Fruit fly (Drosophila melanogaster): ENCODE measurements around the gene Tet.

Gene Tet

DNA sequence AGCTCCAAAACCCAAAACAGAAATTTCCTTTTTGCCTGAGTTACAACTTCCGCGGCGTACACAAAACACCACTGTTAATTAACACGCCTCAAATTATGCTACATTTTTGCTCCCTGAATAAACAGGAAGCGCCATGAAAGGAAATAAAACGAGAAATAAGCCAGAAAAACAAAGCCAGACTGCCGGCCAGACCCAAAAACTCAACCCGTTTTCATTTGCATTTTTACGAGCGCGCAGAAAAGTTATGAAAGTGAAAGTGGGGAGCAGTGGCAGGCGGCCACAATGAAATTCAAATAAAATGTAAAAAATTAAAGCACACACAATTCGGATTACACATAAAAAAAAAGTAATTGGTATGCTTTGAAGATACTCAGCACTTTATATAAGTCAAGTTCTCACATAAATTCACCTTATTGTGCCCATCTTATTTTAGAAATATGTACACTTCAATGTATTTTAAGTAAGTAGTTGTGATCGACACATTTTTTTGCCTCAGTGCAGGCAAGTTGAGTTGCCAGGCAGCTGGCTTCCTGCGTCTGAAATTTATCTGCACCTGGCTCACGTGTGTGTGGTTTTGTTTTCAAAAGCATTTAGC lies 83.5 kb downstream of the Tet start:
- no peak for TF ChIP-seq CG14711 (tag; optimal IDR thresholded peaks at IDR 0.05)

DNA sequence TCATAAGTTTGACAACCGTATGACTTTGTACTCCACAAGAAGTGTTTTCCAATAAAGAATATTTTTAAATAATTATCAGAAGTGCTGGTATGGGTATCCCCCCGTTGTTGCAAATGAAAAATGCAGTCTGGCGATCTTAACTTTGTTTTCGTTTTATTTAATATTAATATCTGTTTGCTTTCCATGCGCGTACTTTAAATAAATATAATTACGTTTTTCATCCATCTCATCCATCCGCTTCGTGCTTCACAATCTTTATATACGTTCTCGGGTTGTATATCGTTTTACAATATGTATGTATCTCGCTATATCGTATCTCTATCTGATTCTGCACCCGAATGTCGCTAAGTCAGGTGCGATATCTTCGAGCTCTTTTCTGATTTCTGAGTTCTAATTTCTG lies 93.0 kb downstream of the Tet start:
- TF ChIP-seq kay (GFP tag; ENCODE audit: borderline replicate concordance) (peak; percentile 93), CG7045 (GFP tag; optimal IDR thresholded peaks at IDR 0.05) (no peak), CG12768 (GFP tag; optimal IDR thresholded peaks at IDR 0.05) (no peak), tj (GFP tag; optimal IDR thresholded peaks at IDR 0.05) (no peak)

DNA sequence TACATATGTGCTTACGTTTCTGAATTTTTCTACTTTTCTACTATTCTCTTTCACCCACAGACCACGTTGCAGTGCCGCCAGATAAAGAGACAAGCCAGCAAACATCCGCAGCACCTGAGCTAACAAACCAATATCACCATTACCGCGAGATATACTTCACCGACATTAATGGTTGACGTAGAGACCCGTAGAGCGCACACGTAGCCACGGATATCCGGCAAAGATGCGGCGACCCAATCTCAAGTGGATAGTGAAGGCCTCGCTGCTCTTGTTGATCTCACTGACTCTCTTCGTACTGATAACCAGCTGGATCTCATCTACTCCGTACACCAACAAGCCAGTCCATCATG lies 96.3 kb downstream of the Tet start:
- TF ChIP-seq kay (GFP tag; ENCODE audit: borderline replicate concordance) (no peak), cic (GFP tag; optimal IDR thresholded peaks at IDR 0.05) (peak; percentile 29)

DNA sequence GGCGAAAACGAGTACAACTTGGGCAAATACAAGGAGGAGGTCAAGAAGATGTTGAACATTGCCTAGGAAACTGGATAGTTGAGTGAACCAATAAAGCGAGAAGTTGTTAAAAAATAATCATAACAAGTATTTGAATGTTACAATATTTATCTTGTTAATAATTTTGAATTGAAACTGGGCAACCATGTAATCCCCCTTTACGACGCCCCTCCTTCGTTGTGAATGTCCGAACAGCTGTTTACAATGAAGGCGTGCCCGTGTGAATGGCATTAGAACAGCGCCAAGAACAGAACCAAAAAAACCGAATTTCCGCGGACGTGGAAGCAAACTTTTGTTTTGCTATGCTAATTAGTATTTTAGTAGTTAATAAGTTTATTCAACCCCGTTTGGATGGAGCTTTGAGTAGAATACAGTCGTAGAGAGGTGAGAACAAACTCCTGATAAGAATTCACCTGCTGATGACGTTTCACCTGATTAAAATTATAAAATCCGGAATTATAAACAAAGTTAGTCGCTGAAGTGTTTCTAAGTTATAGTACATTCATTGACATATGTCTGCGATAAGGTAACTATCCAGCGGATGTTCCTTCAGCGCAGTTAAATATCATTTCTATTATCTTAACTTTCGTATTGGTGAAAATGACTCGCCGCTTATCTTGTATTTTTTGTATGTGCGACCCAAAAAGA lies 96.8 kb downstream of the Tet start, which contains the start of gene Pgant6:
Pgant6 (plus strand) TSS at position 265 of the 687 bp plus-strand sequence.
- TF ChIP-seq kay (GFP tag; ENCODE audit: borderline replicate concordance): no peak
- TF ChIP-seq CG5204 (GFP tag; optimal IDR thresholded peaks at IDR 0.05): no peak
- TF ChIP-seq CG33017 (tag; optimal IDR thresholded peaks at IDR 0.05): no peak
- TF ChIP-seq bab1 (GFP tag; optimal IDR thresholded peaks at IDR 0.05): peak; percentile 27
- TF ChIP-seq CG1620 (GFP tag; optimal IDR thresholded peaks at IDR 0.05): no peak
- no peak for TF ChIP-seq Crg-1 (GFP tag; optimal IDR thresholded peaks at IDR 0.05)
- TF ChIP-seq CG7045 (GFP tag; optimal IDR thresholded peaks at IDR 0.05): no peak
- no peak for TF ChIP-seq CG7101 (tag; optimal IDR thresholded peaks at IDR 0.05)
- no peak for TF ChIP-seq pad (GFP tag; optimal IDR thresholded peaks at IDR 0.05)
- no peak for TF ChIP-seq cnc (optimal IDR thresholded peaks at IDR 0.05)
- TF ChIP-seq Clk (GFP tag; optimal IDR thresholded peaks at IDR 0.05): no peak
- TF ChIP-seq Mnt (GFP tag; optimal IDR thresholded peaks at IDR 0.05): peak; percentile 27
- TF ChIP-seq CG12768 (GFP tag; optimal IDR thresholded peaks at IDR 0.05): no peak
- TF ChIP-seq tj (GFP tag; optimal IDR thresholded peaks at IDR 0.05): peak; percentile 16
- TF ChIP-seq ovo (GFP tag; optimal IDR thresholded peaks at IDR 0.05): no peak
- no peak for TF ChIP-seq CG11617 (GFP tag; optimal IDR thresholded peaks at IDR 0.05)
- TF ChIP-seq Hr96 (GFP tag; optimal IDR thresholded peaks at IDR 0.05): no peak
- TF ChIP-seq toe (GFP tag; optimal IDR thresholded peaks at IDR 0.05): no peak
- peak; percentile 51 for TF ChIP-seq CG14711 (tag; optimal IDR thresholded peaks at IDR 0.05)
- peak; percentile 46 for TF ChIP-seq cic (GFP tag; optimal IDR thresholded peaks at IDR 0.05)

DNA sequence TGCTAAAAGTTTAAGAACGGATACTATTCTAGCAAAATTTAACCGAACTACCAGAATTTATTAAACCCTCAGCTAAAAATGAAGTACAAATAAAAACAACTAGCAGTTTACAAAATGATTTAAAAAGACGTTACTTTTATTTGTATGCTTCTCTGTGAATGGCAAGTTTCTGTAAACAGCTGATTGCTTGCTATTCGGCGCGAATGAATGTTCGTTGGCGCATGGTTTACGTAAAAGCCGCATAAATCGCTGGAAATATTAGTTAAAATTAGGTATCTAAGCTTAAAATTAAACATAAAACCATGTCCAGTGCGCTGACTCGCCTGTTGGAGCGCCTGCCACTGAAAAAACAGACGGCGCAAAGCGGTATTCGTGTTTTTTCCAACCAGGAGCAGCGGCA lies 98.2 kb downstream of the Tet start, which contains the start of gene mRpS35:
mRpS35 (plus strand) TSS at position 189 of the 400 bp plus-strand sequence.
- TF ChIP-seq CG5204 (GFP tag; optimal IDR thresholded peaks at IDR 0.05) (no peak), Mnt (GFP tag; optimal IDR thresholded peaks at IDR 0.05) (peak; percentile 0), CG33017 (tag; optimal IDR thresholded peaks at IDR 0.05) (no peak)

DNA sequence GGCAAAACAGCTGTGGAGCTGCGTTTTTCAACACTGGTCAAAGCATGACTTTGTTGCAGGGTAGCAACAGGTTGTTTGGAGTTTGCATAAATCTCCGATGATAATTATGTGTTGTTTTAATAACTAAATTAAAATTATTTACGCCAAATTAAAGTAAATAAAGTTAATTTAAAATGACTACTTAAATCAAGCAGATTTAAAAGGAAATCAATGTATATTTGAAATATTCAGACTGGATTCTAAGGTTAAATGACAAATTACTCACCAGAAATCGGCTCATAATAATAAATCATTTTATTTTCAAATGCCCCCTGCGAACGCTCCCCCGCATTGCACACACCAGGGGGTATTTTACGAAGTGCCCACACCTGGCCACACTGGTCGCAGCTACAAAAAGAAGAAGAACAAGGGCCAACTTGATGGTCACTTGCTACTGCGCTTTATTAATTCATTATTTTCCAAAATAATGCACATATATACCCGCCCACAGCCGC lies 104.9 kb downstream of the Tet start, which contains the start of the genes CG12093 and Atg2:
CG12093 (minus strand) TSS at position 40 of the 494 bp plus-strand sequence.
Atg2 (plus strand) TSS at position 371 of the 494 bp plus-strand sequence.
- TF ChIP-seq bab1 (GFP tag; optimal IDR thresholded peaks at IDR 0.05) (peak; percentile 95), CG5204 (GFP tag; optimal IDR thresholded peaks at IDR 0.05) (no peak), tj (GFP tag; optimal IDR thresholded peaks at IDR 0.05) (peak; percentile 85), pad (GFP tag; optimal IDR thresholded peaks at IDR 0.05) (peak; percentile 82), Hr96 (GFP tag; optimal IDR thresholded peaks at IDR 0.05) (peak; percentile 84), cnc (optimal IDR thresholded peaks at IDR 0.05) (no peak), Clk (GFP tag; optimal IDR thresholded peaks at IDR 0.05) (peak; percentile 89), CG7101 (tag; optimal IDR thresholded peaks at IDR 0.05) (peak; percentile 97), ovo (GFP tag; optimal IDR thresholded peaks at IDR 0.05) (peak; percentile 88), Mnt (GFP tag; optimal IDR thresholded peaks at IDR 0.05) (peak; percentile 88), cic (GFP tag; optimal IDR thresholded peaks at IDR 0.05) (peak; percentile 72), Crg-1 (GFP tag; optimal IDR thresholded peaks at IDR 0.05) (peak; percentile 92), CG11617 (GFP tag; optimal IDR thresholded peaks at IDR 0.05) (peak; percentile 96), CG33017 (tag; optimal IDR thresholded peaks at IDR 0.05) (peak; percentile 95), CG1620 (GFP tag; optimal IDR thresholded peaks at IDR 0.05) (peak; percentile 95), CG7045 (GFP tag; optimal IDR thresholded peaks at IDR 0.05) (peak; percentile 95), kay (GFP tag; ENCODE audit: borderline replicate concordance) (no peak), toe (GFP tag; optimal IDR thresholded peaks at IDR 0.05) (peak; percentile 92), CG14711 (tag; optimal IDR thresholded peaks at IDR 0.05) (peak; percentile 88), CG12768 (GFP tag; optimal IDR thresholded peaks at IDR 0.05) (peak; percentile 94)

DNA sequence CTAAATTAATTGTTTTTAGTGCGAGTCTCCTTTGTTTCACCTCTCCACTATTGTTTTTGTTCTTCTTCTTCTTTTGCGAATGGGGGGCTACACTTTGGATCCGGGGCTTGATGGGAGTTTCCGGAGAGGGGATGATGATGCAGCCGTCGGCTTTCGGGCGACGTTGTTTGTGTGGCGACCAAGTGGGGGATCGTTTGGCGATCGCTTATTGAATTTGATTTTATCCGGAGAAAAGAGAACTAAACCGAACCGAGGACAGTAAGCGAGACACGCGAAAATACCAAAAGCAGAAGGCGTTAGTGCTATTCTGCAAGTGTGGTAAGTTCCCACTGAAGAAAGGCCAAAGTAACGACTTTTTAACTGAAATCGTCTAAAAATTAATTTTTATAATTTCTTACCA lies 106.9 kb downstream of the Tet start, which contains the start of gene AhcyL1:
AhcyL1 (minus strand) TSS at position 281 of the 400 bp plus-strand sequence.
- no peak for TF ChIP-seq CG1620 (GFP tag; optimal IDR thresholded peaks at IDR 0.05)
- no peak for TF ChIP-seq CG7101 (tag; optimal IDR thresholded peaks at IDR 0.05)
- peak; percentile 31 for TF ChIP-seq CG11617 (GFP tag; optimal IDR thresholded peaks at IDR 0.05)
- no peak for TF ChIP-seq kay (GFP tag; ENCODE audit: borderline replicate concordance)
- TF ChIP-seq Clk (GFP tag; optimal IDR thresholded peaks at IDR 0.05): no peak
- TF ChIP-seq toe (GFP tag; optimal IDR thresholded peaks at IDR 0.05): no peak
- no peak for TF ChIP-seq Mnt (GFP tag; optimal IDR thresholded peaks at IDR 0.05)
- no peak for TF ChIP-seq tj (GFP tag; optimal IDR thresholded peaks at IDR 0.05)
- no peak for TF ChIP-seq CG5204 (GFP tag; optimal IDR thresholded peaks at IDR 0.05)
- TF ChIP-seq Hr96 (GFP tag; optimal IDR thresholded peaks at IDR 0.05): no peak
- TF ChIP-seq cic (GFP tag; optimal IDR thresholded peaks at IDR 0.05): no peak
- peak; percentile 81 for TF ChIP-seq bab1 (GFP tag; optimal IDR thresholded peaks at IDR 0.05)
- TF ChIP-seq CG12768 (GFP tag; optimal IDR thresholded peaks at IDR 0.05): peak; percentile 66
- TF ChIP-seq CG33017 (tag; optimal IDR thresholded peaks at IDR 0.05): peak; percentile 2
- TF ChIP-seq pad (GFP tag; optimal IDR thresholded peaks at IDR 0.05): peak; percentile 7
- TF ChIP-seq CG7045 (GFP tag; optimal IDR thresholded peaks at IDR 0.05): no peak
- TF ChIP-seq cnc (optimal IDR thresholded peaks at IDR 0.05): no peak

Measured in whole organism, adult.